Fruit fly (Drosophila melanogaster): ENCODE measurements around the gene Zw10.

The Zw10 gene

dm6 chrX:2653533-2654296, 49.7 kb downstream of the Zw10 start (continued):
- peak; percentile 72 for TF ChIP-seq ATbp (GFP tag; optimal IDR thresholded peaks at IDR 0.05)
- TF ChIP-seq exex (tag; optimal IDR thresholded peaks at IDR 0.05) = peak; percentile 94
- TF ChIP-seq CG1603 (tag; optimal IDR thresholded peaks at IDR 0.05) = no peak
- TF ChIP-seq unpg (GFP tag; optimal IDR thresholded peaks at IDR 0.05) = peak; percentile 13
- peak; percentile 21 for TF ChIP-seq CTCF (GFP tag; optimal IDR thresholded peaks at IDR 0.05)
- peak; percentile 18 for TF ChIP-seq odd (GFP tag; optimal IDR thresholded peaks at IDR 0.05)
- TF ChIP-seq CG15696 (tag; optimal IDR thresholded peaks at IDR 0.05) = no peak
- no peak for TF ChIP-seq CG10366 (GFP tag; IDR thresholded peaks at IDR 0.05)
- no peak for TF ChIP-seq CG10267 (tag; optimal IDR thresholded peaks at IDR 0.05)
- peak; percentile 29 for TF ChIP-seq CG5180 (GFP tag; optimal IDR thresholded peaks at IDR 0.05)
- no peak for TF ChIP-seq CG17186 (GFP tag; optimal IDR thresholded peaks at IDR 0.05)
- peak; percentile 40 for TF ChIP-seq salm (tag; optimal IDR thresholded peaks at IDR 0.05)
- TF ChIP-seq toy (GFP tag; IDR thresholded peaks at IDR 0.05) = no peak

- TF ChIP-seq exex (tag; optimal IDR thresholded peaks at IDR 0.05) = peak; percentile 33
- peak; percentile 31 for TF ChIP-seq gem (tag; optimal IDR thresholded peaks at IDR 0.05)
- TF ChIP-seq Nf-YB (GFP tag; optimal IDR thresholded peaks at IDR 0.05) = no peak
- peak; percentile 35 for TF ChIP-seq lab (GFP tag; optimal IDR thresholded peaks at IDR 0.05)
- TF ChIP-seq CTCF (GFP tag; optimal IDR thresholded peaks at IDR 0.05) = no peak
- peak; percentile 69 for TF ChIP-seq grn (GFP tag; optimal IDR thresholded peaks at IDR 0.05)
These were observed 51.5 kb downstream of the Zw10 start for dm6 chrX:2655479-2655878.

- TF ChIP-seq cwo (GFP tag; optimal IDR thresholded peaks at IDR 0.05) (no peak), CG9437 (GFP tag; optimal IDR thresholded peaks at IDR 0.05) (no peak), CG12071 (GFP tag; optimal IDR thresholded peaks at IDR 0.05) (no peak), CG11085 (GFP tag; IDR thresholded peaks at IDR 0.05) (no peak), CG11504 (tag; optimal IDR thresholded peaks at IDR 0.05) (no peak), Ets65A (GFP tag) (peak; percentile 47), CG1529 (GFP tag; optimal IDR thresholded peaks at IDR 0.05) (no peak), CG4730 (GFP tag; IDR thresholded peaks at IDR 0.05) (no peak), pfk (GFP tag; optimal IDR thresholded peaks at IDR 0.05) (peak; percentile 78), Poxn (GFP tag; IDR thresholded peaks at IDR 0.05) (no peak), NC2β (GFP tag; optimal IDR thresholded peaks at IDR 0.05) (no peak), unpg (GFP tag; optimal IDR thresholded peaks at IDR 0.05) (no peak), sob (GFP tag; IDR thresholded peaks at IDR 0.05) (no peak), CG4360 (GFP tag; IDR thresholded peaks at IDR 0.05) (peak; percentile 65), CG2875 (GFP tag; optimal IDR thresholded peaks at IDR 0.05) (no peak), CG11398 (GFP tag; optimal IDR thresholded peaks at IDR 0.05) (no peak), MESR4 (GFP tag; optimal IDR thresholded peaks at IDR 0.05) (no peak), stwl (tag; optimal IDR thresholded peaks at IDR 0.05) (no peak), Nf-YC (tag; optimal IDR thresholded peaks at IDR 0.05) (no peak), Dll (GFP tag; IDR thresholded peaks at IDR 0.05; ENCODE audit: partially characterized antibody) (no peak), CG16813 (GFP tag; IDR thresholded peaks at IDR 0.05; ENCODE audit: partially characterized antibody) (no peak), so (GFP tag; IDR thresholded peaks at IDR 0.05) (no peak), Hey (tag; optimal IDR thresholded peaks at IDR 0.05) (no peak), psq (GFP tag; optimal IDR thresholded peaks at IDR 0.05) (no peak), MBD-R2 (GFP tag; IDR thresholded peaks at IDR 0.05) (no peak), CG3163 (GFP tag; optimal IDR thresholded peaks at IDR 0.05) (no peak), ewg (GFP tag; optimal IDR thresholded peaks at IDR 0.05) (no peak), CG12659 (GFP tag; optimal IDR thresholded peaks at IDR 0.05) (no peak), Dfd (GFP tag; optimal IDR thresholded peaks at IDR 0.05) (no peak), Blimp-1 (GFP tag; optimal IDR thresholded peaks at IDR 0.05) (peak; percentile 83), CG18476 (GFP tag; optimal IDR thresholded peaks at IDR 0.05) (no peak)
These were observed 52.0 kb downstream of the Zw10 start for dm6 chrX:2655998-2656397.
